Fruit fly (Drosophila melanogaster) whole organism, wandering third instar larva: ENCODE results near the gene Chc.

Experiments
- Abd-B ChIP-seq: fragments of >200 bp; optimal IDR thresholded peaks from 2 replicates; lab custom pipeline; 2017; ENCODE audit warnings: missing biosample characterization, missing genetic modification characterization
- CG32264 ChIP-seq: fragments of 200-800 bp; sonication (Bioruptor generic); optimal IDR thresholded peaks from 2 replicates; lab custom pipeline; 2016; ENCODE audit warnings: missing biosample characterization, missing genetic modification characterization
- Jra ChIP-seq: sonication (Bioruptor generic); optimal IDR thresholded peaks from 2 replicates; lab custom pipeline; 2016; ENCODE audit warnings: missing biosample characterization, missing genetic modification characterization
- Mio ChIP-seq: sonication (Bioruptor generic); optimal IDR thresholded peaks from 2 replicates; lab custom pipeline; 2016; ENCODE audit warnings: missing biosample characterization, missing genetic modification characterization
- Myc ChIP-seq: fragments of >200 bp; optimal IDR thresholded peaks from 2 replicates; lab custom pipeline; 2017
- OdsH ChIP-seq: fragments of 200-800 bp; sonication (Bioruptor generic); optimal IDR thresholded peaks from 2 replicates; lab custom pipeline; 2016; ENCODE audit warnings: missing biosample characterization, mild to moderate bottlenecking, missing genetic modification characterization
- br ChIP-seq: fragments of 200-800 bp; sonication (Bioruptor generic); optimal IDR thresholded peaks from 2 replicates; lab custom pipeline; 2016; ENCODE audit warnings: missing biosample characterization, missing genetic modification characterization
- dsf ChIP-seq: sonication (Bioruptor generic); optimal IDR thresholded peaks from 2 replicates; lab custom pipeline; 2016; ENCODE audit warnings: missing biosample characterization, missing genetic modification characterization, borderline replicate concordance
- ey ChIP-seq: fragments of 200-800 bp; sonication (Bioruptor generic); optimal IDR thresholded peaks from 2 replicates; lab custom pipeline; 2016; ENCODE audit warnings: missing biosample characterization, missing genetic modification characterization
- h ChIP-seq: fragments of 200-800 bp; sonication (Bioruptor generic); optimal IDR thresholded peaks from 3 replicates; lab custom pipeline; 2016; ENCODE audit warnings: missing biosample characterization, mild to moderate bottlenecking, missing genetic modification characterization
- pan ChIP-seq: fragments of >200 bp; optimal IDR thresholded peaks from 2 replicates; lab custom pipeline; 2017
- rgr ChIP-seq: fragments of 200-800 bp; sonication (Bioruptor generic); optimal IDR thresholded peaks from 3 replicates; lab custom pipeline; 2016; ENCODE audit warnings: missing biosample characterization, mild to moderate bottlenecking, missing genetic modification characterization
- usp ChIP-seq: fragments of >200 bp; optimal IDR thresholded peaks from 2 replicates; lab custom pipeline; 2017; ENCODE audit warnings: missing biosample characterization, missing genetic modification characterization

dm6 chrX:15870777-15871757 is 35.8 kb upstream of the Chc start:
- TF ChIP-seq pan (no peak), ey (no peak), OdsH (peak; percentile 27), Mio (no peak), CG32264 (GFP tag; lab: Kevin White, UChicago) (no peak), dsf (GFP tag; lab: Kevin White, UChicago) (no peak), rgr (GFP tag; lab: Kevin White, UChicago) (no peak), Abd-B (GFP tag; lab: Kevin White, UChicago) (no peak), h (no peak), Myc (lab: Kevin White, UChicago) (no peak), Jra (GFP tag; lab: Kevin White, UChicago) (peak; percentile 44), br (no peak), usp (GFP tag; lab: Kevin White, UChicago) (no peak)
